Worm (Caenorhabditis elegans): ENCODE data around the gene F57B9.8.

DNA sequence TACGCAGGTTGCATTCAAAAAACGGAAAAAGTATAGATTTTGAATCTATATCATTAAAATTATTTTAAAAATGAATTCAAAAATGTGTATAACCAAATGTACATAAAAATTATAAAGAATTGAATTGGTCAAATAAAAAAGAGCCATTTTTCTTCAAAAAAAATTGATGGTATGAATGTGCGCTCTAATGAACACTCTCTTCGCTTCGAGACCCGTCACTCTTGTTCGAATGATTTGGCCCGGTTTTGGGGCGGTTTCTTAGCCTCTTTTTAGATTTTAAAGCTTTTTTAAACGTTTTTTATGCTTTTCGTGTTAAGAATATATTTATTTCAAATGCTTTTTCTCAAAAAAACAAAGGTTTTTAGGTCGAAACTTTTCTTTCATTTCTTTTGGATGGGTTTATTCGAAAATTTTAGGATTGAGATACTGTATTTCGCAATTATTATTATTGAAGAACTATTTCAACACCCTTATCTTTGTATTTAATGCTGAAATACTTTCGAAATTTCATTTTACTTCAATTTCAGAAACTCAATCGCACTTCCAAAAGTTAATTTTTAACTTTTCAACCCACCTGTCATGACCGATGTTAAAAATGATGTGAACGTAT is 5.5 kb downstream of the F57B9.8 start, which contains the start of gene inf-1:
- TF ChIP-seq nfya-1 (tag; optimal IDR thresholded peaks at IDR 0.05; ENCODE audit: insufficient read depth), result peak; percentile 71
- no peak for TF ChIP-seq unc-39 (tag; optimal IDR thresholded peaks at IDR 0.05)
- TF ChIP-seq ceh-28 (tag; optimal IDR thresholded peaks at IDR 0.05), result no peak
- no peak for TF ChIP-seq elt-1 (tag; optimal IDR thresholded peaks at IDR 0.05)
- no peak for TF ChIP-seq ceh-82 (tag; optimal IDR thresholded peaks at IDR 0.05)
